Fruit fly (Drosophila melanogaster) whole organism, embryonic: ENCODE results near the gene CG34135.

Experiments used
- Asciz ChIP-seq: fragments of 200-800 bp; sonication (Bioruptor generic); optimal IDR thresholded peaks from 2 replicates; lab custom pipeline; 2017; ENCODE audit warnings: missing biosample characterization, mild to moderate bottlenecking, missing genetic modification characterization, missing genetic modification reagents
- Atf-2 ChIP-seq: fragments of 200-800 bp; sonication (Bioruptor generic); optimal IDR thresholded peaks from 2 replicates; lab custom pipeline; 2016; ENCODE audit warnings: missing biosample characterization, missing genetic modification characterization
- Atf3 ChIP-seq: fragments of 200-800 bp; sonication (Bioruptor generic); optimal IDR thresholded peaks from 3 replicates; lab custom pipeline; 2016; ENCODE audit warnings: missing biosample characterization, missing genetic modification characterization
- CG1233 ChIP-seq: fragments of 200-800 bp; sonication (Bioruptor generic); optimal IDR thresholded peaks from 4 replicates; lab custom pipeline; 2018; ENCODE audit warnings: missing biosample characterization, mild to moderate bottlenecking, missing genetic modification characterization
- CG12744 ChIP-seq: fragments of 200-800 bp; sonication (Bioruptor generic); optimal IDR thresholded peaks from 2 replicates; lab custom pipeline; 2016; ENCODE audit warnings: missing biosample characterization, missing genetic modification characterization
- CG13296 ChIP-seq: fragments of 200-800 bp; sonication (Bioruptor generic); optimal IDR thresholded peaks from 3 replicates; lab custom pipeline; 2018; ENCODE audit warnings: missing biosample characterization, mild to moderate bottlenecking, missing genetic modification characterization
- CG1529 ChIP-seq: fragments of 200-800 bp; sonication (Bioruptor generic); optimal IDR thresholded peaks from 3 replicates; lab custom pipeline; 2018; ENCODE audit warnings: missing biosample characterization, missing genetic modification characterization
- CG15479 ChIP-seq: fragments of 200-800 bp; sonication (Bioruptor generic); optimal IDR thresholded peaks from 3 replicates; lab custom pipeline; 2019; ENCODE audit warnings: missing biosample characterization, mild to moderate bottlenecking, missing genetic modification characterization, moderate library complexity
- CG17361 ChIP-seq: fragments of 200-800 bp; sonication (Bioruptor generic); IDR thresholded peaks from 3 replicates; pipeline ENCODE4 v1.3.6; 2022; ENCODE audit warnings: missing biosample characterization, missing genetic modification characterization
- CG2202 ChIP-seq: fragments of 200-800 bp; sonication (Bioruptor generic); optimal IDR thresholded peaks from 2 replicates; lab custom pipeline; 2018; ENCODE audit warnings: missing biosample characterization, mild to moderate bottlenecking, missing genetic modification characterization
- CG30431 ChIP-seq: fragments of 200-800 bp; sonication (Bioruptor generic); optimal IDR thresholded peaks from 2 replicates; lab custom pipeline; 2017; ENCODE audit warnings: missing biosample characterization, missing genetic modification characterization
- CG31388 ChIP-seq: fragments of 200-800 bp; sonication (Bioruptor generic); optimal IDR thresholded peaks from 2 replicates; lab custom pipeline; 2016; ENCODE audit warnings: missing biosample characterization, missing genetic modification characterization
- CG3995 ChIP-seq: fragments of 200-800 bp; sonication (Bioruptor generic); optimal IDR thresholded peaks from 3 replicates; lab custom pipeline; 2016; ENCODE audit warnings: missing biosample characterization, missing genetic modification characterization
- CG7271 ChIP-seq: fragments of 200-800 bp; sonication (Bioruptor generic); optimal IDR thresholded peaks from 2 replicates; lab custom pipeline; 2018; ENCODE audit warnings: missing biosample characterization, mild to moderate bottlenecking, missing genetic modification characterization, moderate library complexity
- CG9609 ChIP-seq: fragments of 200-800 bp; sonication (Bioruptor generic); optimal IDR thresholded peaks from 3 replicates; lab custom pipeline; 2016; ENCODE audit warnings: missing biosample characterization, missing genetic modification characterization
- CoRest ChIP-seq: fragments of 200-800 bp; sonication (Bioruptor generic); optimal IDR thresholded peaks from 3 replicates; lab custom pipeline; 2018; ENCODE audit warnings: missing biosample characterization, mild to moderate bottlenecking, missing genetic modification characterization, moderate library complexity
- D ChIP-seq, 2 experiments: fragments of 200-800 bp in 1 of 2; fragments of >200 bp in 1 of 2; sonication (Bioruptor generic) in 1 of 2; optimal IDR thresholded peaks; 2 replicates in 1 of 2; 3 replicates in 1 of 2; lab custom pipeline; 2017; ENCODE audit warnings: mild to moderate bottlenecking in 1 of 2, missing biosample characterization in 1 of 2, missing genetic modification characterization in 1 of 2, missing genetic modification reagents in 1 of 2
- Doc2 ChIP-seq: fragments of 200-800 bp; sonication (Bioruptor generic); IDR thresholded peaks from 2 replicates; pipeline ENCODE4 v1.3.6; 2022; ENCODE audit warnings: missing biosample characterization, missing genetic modification characterization
- Elba2 ChIP-seq: fragments of 200-800 bp; sonication (Bioruptor generic); optimal IDR thresholded peaks from 3 replicates; lab custom pipeline; 2016; ENCODE audit warnings: missing biosample characterization, missing genetic modification characterization
- Hmx ChIP-seq: fragments of 200-800 bp; sonication (Bioruptor generic); optimal IDR thresholded peaks from 2 replicates; lab custom pipeline; 2016; ENCODE audit warnings: missing biosample characterization, missing genetic modification characterization
- Hr3 ChIP-seq: fragments of 200-800 bp; sonication (Bioruptor generic); optimal IDR thresholded peaks from 3 replicates; lab custom pipeline; 2016; ENCODE audit warnings: missing biosample characterization, missing genetic modification characterization
- Kr ChIP-seq: fragments of 200-800 bp; sonication (Bioruptor generic); optimal IDR thresholded peaks from 2 replicates; lab custom pipeline; 2017; ENCODE audit warnings: missing biosample characterization, mild to moderate bottlenecking, missing genetic modification characterization
- Lim3 ChIP-seq: fragments of 200-800 bp; sonication (Bioruptor generic); IDR thresholded peaks from 2 replicates; pipeline ENCODE4 v1.3.6; 2022; ENCODE audit warnings: missing biosample characterization, missing genetic modification characterization
- NC2α ChIP-seq: fragments of 200-800 bp; sonication (Bioruptor generic); optimal IDR thresholded peaks from 2 replicates; lab custom pipeline; 2016; ENCODE audit warnings: missing biosample characterization, missing genetic modification characterization
- Nf-YB ChIP-seq: fragments of 200-800 bp; sonication (Bioruptor generic); optimal IDR thresholded peaks from 3 replicates; lab custom pipeline; 2019; ENCODE audit warnings: missing biosample characterization, mild to moderate bottlenecking, missing genetic modification characterization, moderate library complexity
- Sox100B ChIP-seq: fragments of 200-800 bp; sonication (Bioruptor generic); optimal IDR thresholded peaks from 3 replicates; lab custom pipeline; 2018; ENCODE audit warnings: missing biosample characterization, mild to moderate bottlenecking, missing genetic modification characterization
- Spps ChIP-seq: fragments of 200-800 bp; sonication (Bioruptor generic); optimal IDR thresholded peaks from 2 replicates; lab custom pipeline; 2018; ENCODE audit warnings: missing biosample characterization, mild to moderate bottlenecking, missing genetic modification characterization
- Ssrp ChIP-seq: fragments of 200-800 bp; sonication (Bioruptor generic); optimal IDR thresholded peaks from 2 replicates; lab custom pipeline; 2018; ENCODE audit warnings: missing biosample characterization, mild to moderate bottlenecking, missing genetic modification characterization, moderate library complexity
- Taf1 ChIP-seq: fragments of 200-800 bp; sonication (Bioruptor generic); IDR thresholded peaks from 2 replicates; pipeline ENCODE4 v1.3.6; 2022; ENCODE audit warnings: missing biosample characterization, missing genetic modification characterization
- bcd ChIP-seq: fragments of 200-800 bp; sonication (Bioruptor generic); optimal IDR thresholded peaks from 2 replicates; lab custom pipeline; 2017; ENCODE audit warnings: missing biosample characterization, mild to moderate bottlenecking, missing genetic modification characterization
- crol ChIP-seq: fragments of 200-800 bp; sonication (Bioruptor generic); IDR thresholded peaks from 2 replicates; pipeline ENCODE4 v1.3.6; 2022; ENCODE audit warnings: missing biosample characterization, missing genetic modification characterization
- da ChIP-seq: fragments of 200-800 bp; sonication (Bioruptor generic); optimal IDR thresholded peaks from 2 replicates; lab custom pipeline; 2016; ENCODE audit warnings: missing biosample characterization, missing genetic modification characterization
- dati ChIP-seq: fragments of 200-800 bp; sonication (Bioruptor generic); IDR thresholded peaks from 2 replicates; pipeline ENCODE4 v1.3.6; 2022; ENCODE audit warnings: missing biosample characterization, missing genetic modification characterization
- dmrt11E ChIP-seq: fragments of 200-800 bp; sonication (Bioruptor generic); optimal IDR thresholded peaks from 3 replicates; lab custom pipeline; 2018; ENCODE audit warnings: missing biosample characterization, mild to moderate bottlenecking, missing genetic modification characterization, moderate library complexity
- fru ChIP-seq: fragments of >200 bp; optimal IDR thresholded peaks from 2 replicates; lab custom pipeline; 2017
- grn ChIP-seq: fragments of 200-800 bp; sonication (Bioruptor generic); optimal IDR thresholded peaks from 3 replicates; lab custom pipeline; 2017; ENCODE audit warnings: missing biosample characterization, missing genetic modification characterization
- gsb ChIP-seq: fragments of 200-800 bp; sonication (Bioruptor generic); IDR thresholded peaks from 2 replicates; pipeline ENCODE4 v1.3.6; 2022; ENCODE audit warnings: missing biosample characterization, missing genetic modification characterization
- gsb-n ChIP-seq: fragments of 200-800 bp; sonication (Bioruptor generic); optimal IDR thresholded peaks from 3 replicates; lab custom pipeline; 2018; ENCODE audit warnings: missing biosample characterization, mild to moderate bottlenecking, missing genetic modification characterization
- her ChIP-seq: fragments of 200-800 bp; sonication (Bioruptor generic); optimal IDR thresholded peaks from 2 replicates; lab custom pipeline; 2016; ENCODE audit warnings: missing biosample characterization, missing genetic modification characterization
- kay ChIP-seq: fragments of 200-800 bp; sonication (Bioruptor generic); optimal IDR thresholded peaks from 2 replicates; lab custom pipeline; 2016; ENCODE audit warnings: missing biosample characterization, missing genetic modification characterization
- lmd ChIP-seq: fragments of 200-800 bp; sonication (Bioruptor generic); IDR thresholded peaks from 2 replicates; pipeline ENCODE4 v1.3.6; 2022; ENCODE audit warnings: missing biosample characterization, missing genetic modification characterization
- oc ChIP-seq: fragments of 200-800 bp; sonication (Bioruptor generic); optimal IDR thresholded peaks from 2 replicates; lab custom pipeline; 2018; ENCODE audit warnings: missing biosample characterization, mild to moderate bottlenecking, missing genetic modification characterization, moderate library complexity
- p53 ChIP-seq: fragments of 200-800 bp; sonication (Bioruptor generic); optimal IDR thresholded peaks from 2 replicates; lab custom pipeline; 2016; ENCODE audit warnings: missing biosample characterization, missing genetic modification characterization
- pho ChIP-seq: fragments of 200-800 bp; sonication (Bioruptor generic); optimal IDR thresholded peaks from 2 replicates; lab custom pipeline; 2016; ENCODE audit warnings: missing biosample characterization, missing genetic modification characterization
- prd ChIP-seq, 3 experiments: fragments of >200 bp in 2 of 3; fragments of 200-800 bp in 1 of 3; sonication (Bioruptor generic) in 1 of 3; optimal IDR thresholded peaks in 2 of 3; IDR thresholded peaks in 1 of 3; 2 replicates in 2 of 3; 3 replicates in 1 of 3; pipeline versions ENCODE4 v1.3.6 to Lab custom; 2017 to 2022; ENCODE audit warnings: missing biosample characterization in 1 of 3, missing genetic modification characterization in 1 of 3
- sd ChIP-seq: fragments of 200-800 bp; sonication (Bioruptor generic); optimal IDR thresholded peaks from 3 replicates; lab custom pipeline; 2018; ENCODE audit warnings: missing biosample characterization, mild to moderate bottlenecking, missing genetic modification characterization, moderate library complexity
- seq ChIP-seq: fragments of 200-800 bp; sonication (Bioruptor generic); IDR thresholded peaks from 2 replicates; pipeline ENCODE4 v1.3.6; 2022; ENCODE audit warnings: missing biosample characterization, missing genetic modification characterization
- sna ChIP-seq: fragments of 200-800 bp; sonication (Bioruptor generic); IDR thresholded peaks from 2 replicates; pipeline ENCODE4 v1.3.6; 2022; ENCODE audit warnings: missing biosample characterization, missing genetic modification characterization; ENCODE audit not compliant: partially characterized antibody
- tna ChIP-seq: fragments of 200-800 bp; sonication (Bioruptor generic); IDR thresholded peaks from 2 replicates; pipeline ENCODE4 v1.3.6; 2022; ENCODE audit warnings: missing biosample characterization, missing genetic modification characterization; ENCODE audit not compliant: partially characterized antibody
- tup ChIP-seq: fragments of 200-800 bp; sonication (Bioruptor generic); optimal IDR thresholded peaks from 2 replicates; lab custom pipeline; 2016; ENCODE audit warnings: missing biosample characterization, mild to moderate bottlenecking, missing genetic modification characterization, moderate library complexity
- twi ChIP-seq: fragments of 200-800 bp; optimal IDR thresholded peaks from 2 replicates; lab custom pipeline; 2019; ENCODE audit warnings: missing biosample characterization, mild to moderate bottlenecking, missing genetic modification characterization, moderate library complexity

The CG34135 gene

DNA sequence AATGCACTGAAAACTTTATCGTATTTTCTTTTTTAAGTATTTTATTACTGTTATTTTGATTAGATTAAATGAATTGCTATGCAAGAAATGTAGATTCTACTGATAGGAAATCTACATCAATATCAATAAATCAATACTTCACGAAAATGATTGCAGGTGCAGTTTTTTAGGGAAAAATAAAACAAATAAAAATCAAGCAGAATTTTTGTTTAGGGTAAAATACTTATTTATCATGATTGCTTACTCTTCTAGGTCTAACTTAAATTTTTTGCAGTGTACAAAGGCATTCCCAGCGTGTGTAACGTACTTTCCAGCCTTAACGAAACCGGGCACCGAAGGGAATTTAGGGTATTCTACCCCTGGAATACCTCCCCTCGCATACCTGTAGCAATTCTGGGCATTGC lies 40.5 kb upstream of the CG34135 start (continued):
- TF ChIP-seq Ssrp (peak; percentile 78), CG9609 (peak; percentile 63), sd (peak; percentile 51), tup (GFP tag; lab: Kevin White, UChicago) (peak; percentile 18), fru (lab: Kevin White, UChicago) (no peak), CG1529 (GFP tag; lab: Kevin White, UChicago) (peak; percentile 58), dati (GFP tag; lab: Robert Waterston, UW) (no peak), Asciz (GFP tag; lab: Kevin White, UChicago) (peak; percentile 56), crol (GFP tag; lab: Robert Waterston, UW) (no peak), CG12744 (peak; percentile 31), sna (GFP tag; lab: Robert Waterston, UW) (no peak), CoRest (tag; lab: Kevin White, UChicago) (peak; percentile 83), tna (GFP tag; lab: Robert Waterston, UW) (no peak), oc (tag; lab: Kevin White, UChicago) (peak; percentile 27), CG31388 (GFP tag; lab: Kevin White, UChicago) (peak; percentile 57), pho (no peak), twi (tag; lab: Kevin White, UChicago) (peak; percentile 76), Elba2 (GFP tag; lab: Kevin White, UChicago) (peak; percentile 78), Taf1 (GFP tag; lab: Robert Waterston, UW) (no peak), CG15479 (GFP tag; lab: Kevin White, UChicago) (peak; percentile 81), Hr3 (GFP tag; lab: Kevin White, UChicago) (peak; percentile 75), grn (GFP tag; lab: Kevin White, UChicago) (peak; percentile 73), lmd (GFP tag; lab: Robert Waterston, UW) (peak; percentile 27; the same call in 1 of the 2 replicates), CG13296 (GFP tag; lab: Kevin White, UChicago) (no peak), Kr (peak; percentile 61), dmrt11E (tag; lab: Kevin White, UChicago) (peak; percentile 97), da (peak; percentile 74), Atf3 (GFP tag; lab: Kevin White, UChicago) (peak; percentile 60), CG7271 (tag; lab: Kevin White, UChicago) (peak; percentile 82), Sox100B (peak; percentile 74), kay (GFP tag; lab: Kevin White, UChicago) (peak; percentile 53), gsb-n (peak; percentile 85), Doc2 (GFP tag; lab: Robert Waterston, UW) (no peak), prd (optimal IDR thresholded peaks at IDR 0.05; lab: Kevin White, UChicago) (no peak), prd (GFP tag; IDR thresholded peaks at IDR 0.05; lab: Robert Waterston, UW) (peak; percentile 87), Atf-2 (GFP tag; lab: Kevin White, UChicago) (peak; percentile 67), CG1233 (peak; percentile 69), p53 (GFP tag; lab: Kevin White, UChicago) (no peak), Lim3 (GFP tag; lab: Robert Waterston, UW) (no peak), Spps (peak; percentile 85), Hmx (GFP tag; lab: Kevin White, UChicago) (peak; percentile 11), bcd (GFP tag; lab: Kevin White, UChicago) (peak; percentile 42), her (GFP tag; lab: Kevin White, UChicago) (no peak), D (optimal IDR thresholded peaks at IDR 0.05; lab: Kevin White, UChicago) (no peak), D (GFP tag; optimal IDR thresholded peaks at IDR 0.05; lab: Kevin White, UChicago) (peak; percentile 86), CG30431 (GFP tag; lab: Kevin White, UChicago) (peak; percentile 71), CG17361 (GFP tag; lab: Robert Waterston, UW) (peak; percentile 90), CG2202 (tag; lab: Kevin White, UChicago) (peak; percentile 73), gsb (GFP tag; lab: Robert Waterston, UW) (no peak), CG3995 (GFP tag; lab: Kevin White, UChicago) (no peak), NC2α (peak; percentile 40), Nf-YB (peak; percentile 72), seq (GFP tag; lab: Robert Waterston, UW) (no peak)
